Worm (Caenorhabditis elegans) whole organism, L4 larva: ENCODE data around the gene tsn-1.

Experiments used
- ZK337.2 ChIP-seq: fragments of 200-800 bp; sonication (Bioruptor generic); IDR thresholded peaks from 2 replicates; pipeline ENCODE4 v1.3.6; 2022; ENCODE audit warnings: missing genetic modification reagents, missing genetic modification characterization, missing compliant biosample characterization
- mdl-1 ChIP-seq, 2 experiments: fragments of 150-350 bp in 1 of 2; sonication (generic microtip) in 1 of 2; optimal IDR thresholded peaks; 2 replicates each; lab custom pipeline; 2014 to 2017; ENCODE audit warnings: missing biosample characterization in 2 of 2, missing genetic modification characterization in 2 of 2

- no peak for TF ChIP-seq ZK337.2
- no peak for TF ChIP-seq mdl-1 (tag; optimal IDR thresholded peaks at IDR 0.05; lab: Kevin White, UChicago)
Measured at ce11 chrII:4677916-4678315, 28.7 kb upstream of the tsn-1 start, which contains the start of gene T05A7.1.
